Worm (Caenorhabditis elegans) whole organism, L1 larva: ENCODE data around the gene cand-1.

Experiments used
- C34B4.2 ChIP-seq: sonication (generic microtip); optimal IDR thresholded peaks from 2 replicates; lab custom pipeline; 2017; ENCODE audit warnings: mild to moderate bottlenecking, missing genetic modification characterization, missing compliant biosample characterization
- ceh-63 ChIP-seq: fragments of 200-800 bp; sonication (Bioruptor generic); optimal IDR thresholded peaks from 2 replicates; lab custom pipeline; 2018; ENCODE audit warnings: mild to moderate bottlenecking, missing genetic modification characterization, missing compliant biosample characterization
- dpl-1 ChIP-seq, 3 experiments: fragments of 150-350 bp in 2 of 3; sonication (generic microtip) in 1 of 3; optimal IDR thresholded peaks; 2 replicates each; lab custom pipeline; 2014 to 2017; ENCODE audit warnings: missing biosample characterization in 3 of 3, missing genetic modification characterization in 3 of 3, missing genetic modification reagents in 3 of 3
- dsc-1 ChIP-seq: sonication (generic microtip); optimal IDR thresholded peaks from 2 replicates; lab custom pipeline; 2016; ENCODE audit warnings: mild to moderate bottlenecking, missing genetic modification characterization, missing compliant biosample characterization
- efl-1 ChIP-seq, 4 experiments: fragments of 150-350 bp; optimal IDR thresholded peaks in 3 of 4; peaks in 1 of 4; 1 replicate in 1 of 4; 2 replicates in 3 of 4; lab custom pipeline; 2014; ENCODE audit warnings: missing biosample characterization in 2 of 4, missing genetic modification characterization in 2 of 4, missing genetic modification reagents in 2 of 4
- efl-3 ChIP-seq: fragments of 200-800 bp; sonication (Bioruptor generic); optimal IDR thresholded peaks from 2 replicates; lab custom pipeline; 2018; ENCODE audit warnings: mild to moderate bottlenecking, missing genetic modification characterization, missing compliant biosample characterization
- egl-13 ChIP-seq: sonication (generic microtip); optimal IDR thresholded peaks from 2 replicates; lab custom pipeline; 2016; ENCODE audit warnings: missing genotype, missing genetic modification reagents, missing genetic modification characterization, missing compliant biosample characterization
- egl-27 ChIP-seq, 2 experiments: fragments of 150-350 bp in 1 of 2; sonication (generic microtip); optimal IDR thresholded peaks; 3 replicates each; lab custom pipeline; 2017 to 2018; ENCODE audit warnings: missing biosample characterization in 2 of 2, missing genetic modification characterization in 2 of 2, missing genetic modification reagents in 2 of 2
- elt-2 ChIP-seq: sonication (generic microtip); optimal IDR thresholded peaks from 2 replicates; lab custom pipeline; 2016; ENCODE audit warnings: missing genetic modification characterization, mild to moderate bottlenecking, inconsistent platforms, missing compliant biosample characterization, missing genetic modification reagents
- ets-5 ChIP-seq: fragments of 200-800 bp; sonication (Bioruptor generic); IDR thresholded peaks from 2 replicates; pipeline ENCODE4 v1.3.6; 2022; ENCODE audit warnings: missing genetic modification characterization, missing compliant biosample characterization
- fkh-10 ChIP-seq: sonication (generic microtip); optimal IDR thresholded peaks from 2 replicates; lab custom pipeline; 2017; ENCODE audit warnings: missing biosample characterization, missing genetic modification reagents, missing genetic modification characterization
- fkh-4 ChIP-seq: sonication (generic microtip); optimal IDR thresholded peaks from 2 replicates; lab custom pipeline; 2016; ENCODE audit warnings: missing compliant biosample characterization, missing genetic modification characterization, borderline replicate concordance
- fkh-8 ChIP-seq: sonication (generic microtip); optimal IDR thresholded peaks from 2 replicates; lab custom pipeline; 2016; ENCODE audit warnings: mild to moderate bottlenecking, missing genetic modification characterization, missing compliant biosample characterization
- grh-1 ChIP-seq: fragments of 200-800 bp; sonication (Bioruptor generic); IDR thresholded peaks from 2 replicates; pipeline ENCODE4 v1.3.6; 2022; ENCODE audit warnings: missing genetic modification reagents, missing genetic modification characterization, missing compliant biosample characterization
- hlh-17 ChIP-seq: fragments of 200-800 bp; sonication (Bioruptor generic); optimal IDR thresholded peaks from 2 replicates; lab custom pipeline; 2018; ENCODE audit warnings: missing genetic modification characterization, mild to moderate bottlenecking, missing compliant biosample characterization, moderate library complexity, borderline replicate concordance
- hpl-2 ChIP-seq: fragments of 150-350 bp; optimal IDR thresholded peaks from 2 replicates; lab custom pipeline; 2014; ENCODE audit warnings: missing biosample characterization, missing genetic modification reagents, missing genetic modification characterization
- jun-1 ChIP-seq: fragments of 150-350 bp; optimal IDR thresholded peaks from 2 replicates; lab custom pipeline; 2014; ENCODE audit warnings: missing biosample characterization, missing genetic modification reagents, missing genetic modification characterization
- lin-13 ChIP-seq: fragments of 150-350 bp; optimal IDR thresholded peaks from 2 replicates; lab custom pipeline; 2014; ENCODE audit warnings: missing biosample characterization, missing genetic modification reagents, missing genetic modification characterization
- lin-14 ChIP-seq: fragments of 200-800 bp; sonication (Bioruptor generic); optimal IDR thresholded peaks from 2 replicates; lab custom pipeline; 2018; ENCODE audit warnings: mild to moderate bottlenecking, missing genetic modification characterization, moderate library complexity, missing compliant biosample characterization
- lin-39 ChIP-seq: fragments of 150-350 bp; optimal IDR thresholded peaks from 2 replicates; lab custom pipeline; 2014; ENCODE audit warnings: missing biosample characterization, missing genetic modification reagents, missing genetic modification characterization
- lir-3 ChIP-seq: sonication (generic microtip); optimal IDR thresholded peaks from 2 replicates; lab custom pipeline; 2016; ENCODE audit warnings: mild to moderate bottlenecking, missing genetic modification characterization, moderate library complexity, missing compliant biosample characterization; ENCODE audit not compliant: poor library complexity
- lsy-2 ChIP-seq, 2 experiments: fragments of 150-350 bp; optimal IDR thresholded peaks; 2 replicates each; lab custom pipeline; 2014; ENCODE audit warnings: missing biosample characterization in 2 of 2, missing genetic modification characterization in 2 of 2
- mab-9 ChIP-seq: fragments of 200-800 bp; sonication (Bioruptor generic); IDR thresholded peaks from 2 replicates; pipeline ENCODE4 v1.3.6; 2022; ENCODE audit warnings: missing genetic modification reagents, missing genetic modification characterization, missing compliant biosample characterization
- mdl-1 ChIP-seq, 2 experiments: fragments of 150-350 bp; optimal IDR thresholded peaks; 2 replicates each; lab custom pipeline; 2014 to 2017; ENCODE audit warnings: missing biosample characterization in 2 of 2, missing genetic modification characterization in 2 of 2, inconsistent platforms in 1 of 2
- nhr-20 ChIP-seq: sonication (generic microtip); optimal IDR thresholded peaks from 2 replicates; lab custom pipeline; 2016; ENCODE audit warnings: mild to moderate bottlenecking, missing genetic modification characterization, missing compliant biosample characterization
- nhr-237 ChIP-seq: fragments of 150-350 bp; optimal IDR thresholded peaks from 2 replicates; lab custom pipeline; 2014; ENCODE audit warnings: missing biosample characterization, missing genetic modification characterization
- nhr-28 ChIP-seq: fragments of 150-350 bp; optimal IDR thresholded peaks from 2 replicates; lab custom pipeline; 2014; ENCODE audit warnings: missing biosample characterization, missing genetic modification characterization
- nhr-47 ChIP-seq: sonication (generic microtip); optimal IDR thresholded peaks from 2 replicates; lab custom pipeline; 2016; ENCODE audit warnings: mild to moderate bottlenecking, missing genetic modification characterization, moderate library complexity, missing compliant biosample characterization
- nhr-77 ChIP-seq: fragments of 150-350 bp; optimal IDR thresholded peaks from 2 replicates; lab custom pipeline; 2014; ENCODE audit warnings: missing biosample characterization, missing genetic modification characterization
- nhr-85 ChIP-seq: sonication (generic microtip); peaks from one replicate; lab custom pipeline; 2016; ENCODE audit warnings: missing genetic modification characterization, inconsistent platforms, missing compliant biosample characterization
- nhr-90 ChIP-seq: sonication (generic microtip); optimal IDR thresholded peaks from 2 replicates; lab custom pipeline; 2016; ENCODE audit warnings: mild to moderate bottlenecking, missing genetic modification characterization, missing compliant biosample characterization; ENCODE audit not compliant: poor library complexity
- pax-3 ChIP-seq: fragments of 200-800 bp; sonication (Bioruptor generic); optimal IDR thresholded peaks from 2 replicates; lab custom pipeline; 2018; ENCODE audit warnings: mild to moderate bottlenecking, missing genetic modification characterization, moderate library complexity, missing compliant biosample characterization
- rnt-1 ChIP-seq: sonication (generic microtip); optimal IDR thresholded peaks from 2 replicates; lab custom pipeline; 2016; ENCODE audit warnings: mild to moderate bottlenecking, missing genetic modification characterization, moderate library complexity, missing compliant biosample characterization
- sox-4 ChIP-seq: sonication (generic microtip); optimal IDR thresholded peaks from 2 replicates; lab custom pipeline; 2016; ENCODE audit warnings: missing genetic modification characterization, missing compliant biosample characterization
- sptf-1 ChIP-seq: fragments of 150-350 bp; optimal IDR thresholded peaks from 2 replicates; lab custom pipeline; 2014; ENCODE audit warnings: missing biosample characterization, missing genetic modification characterization
- swsn-7 ChIP-seq: sonication (generic microtip); optimal IDR thresholded peaks from 2 replicates; lab custom pipeline; 2016; ENCODE audit warnings: missing genetic modification characterization, missing compliant biosample characterization
- tlp-1 ChIP-seq: fragments of 150-350 bp; optimal IDR thresholded peaks from 2 replicates; lab custom pipeline; 2014; ENCODE audit warnings: missing biosample characterization, missing genetic modification characterization
- unc-130 ChIP-seq: fragments of 150-350 bp; optimal IDR thresholded peaks from 2 replicates; lab custom pipeline; 2017; ENCODE audit warnings: missing biosample characterization, missing genetic modification characterization, inconsistent platforms
- unc-86 ChIP-seq: sonication (generic microtip); optimal IDR thresholded peaks from 2 replicates; lab custom pipeline; 2016; ENCODE audit warnings: missing genetic modification characterization, missing compliant biosample characterization
- vab-15 ChIP-seq: sonication (generic microtip); optimal IDR thresholded peaks from 2 replicates; lab custom pipeline; 2017; ENCODE audit warnings: missing genotype, mild to moderate bottlenecking, missing genetic modification characterization, missing compliant biosample characterization
- zip-4 ChIP-seq: fragments of 200-800 bp; sonication (Bioruptor generic); optimal IDR thresholded peaks from 2 replicates; lab custom pipeline; 2018; ENCODE audit warnings: mild to moderate bottlenecking, missing genetic modification characterization, moderate library complexity, missing compliant biosample characterization
- ztf-11 ChIP-seq, 2 experiments: sonication (generic microtip); optimal IDR thresholded peaks; 2 replicates each; lab custom pipeline; 2016 to 2017; ENCODE audit warnings: missing genetic modification characterization in 2 of 2, missing biosample characterization in 1 of 2, missing compliant biosample characterization in 1 of 2

cand-1 gene

DNA sequence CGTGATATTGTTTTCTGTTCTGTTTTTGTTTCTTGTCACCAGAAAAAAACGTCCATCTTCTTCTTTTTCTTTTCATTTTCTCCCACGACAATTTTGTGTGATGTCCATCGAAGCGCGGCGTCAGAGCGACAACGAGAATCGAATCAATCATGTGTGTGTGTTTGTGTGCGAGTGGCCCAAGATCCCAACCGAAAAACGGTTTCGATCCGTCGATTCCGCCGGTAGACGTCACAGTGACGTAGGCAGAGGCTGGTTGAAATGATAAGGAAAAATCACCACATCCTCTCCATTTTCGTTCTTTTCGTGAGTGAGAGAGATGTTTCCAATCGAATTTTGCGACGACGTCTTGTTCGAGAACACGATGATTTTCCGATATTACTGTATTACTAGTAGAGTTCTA, 22.1 kb upstream of the cand-1 start (continued):
- TF ChIP-seq fkh-10 (GFP tag; lab: Kevin White, UChicago) (no peak), egl-13 (tag; lab: Kevin White, UChicago) (no peak), fkh-4 (tag; lab: Kevin White, UChicago) (no peak), mdl-1 (tag; optimal IDR thresholded peaks at IDR 0.05; lab: Kevin White, UChicago) (peak in 1 of 2 experiments; percentile 41), swsn-7 (no peak), ets-5 (GFP tag; lab: Robert Waterston, UW) (no peak), lin-39 (tag; lab: Kevin White, UChicago) (no peak), jun-1 (tag; lab: Kevin White, UChicago) (no peak), hpl-2 (GFP tag; lab: Kevin White, UChicago) (no peak), nhr-28 (tag; lab: Kevin White, UChicago) (no peak), nhr-20 (peak; percentile 44), elt-2 (tag; lab: Kevin White, UChicago) (no peak), nhr-237 (tag; lab: Kevin White, UChicago) (no peak), nhr-47 (tag; lab: Kevin White, UChicago) (no peak), tlp-1 (tag; lab: Kevin White, UChicago) (no peak), unc-86 (tag; lab: Kevin White, UChicago) (no peak)
- TF ChIP-seq, all 84 proteins: peak for 14

- peak; percentile 42 for TF ChIP-seq nhr-85 (tag; lab: Kevin White, UChicago)
- no peak for TF ChIP-seq dsc-1 (tag; lab: Kevin White, UChicago)
- TF ChIP-seq tlp-1 (tag; lab: Kevin White, UChicago): no peak
Measured at ce11 chrV:16781974-16782373, 20.7 kb upstream of the cand-1 start.

- TF ChIP-seq mab-9 (GFP tag; lab: Robert Waterston, UW): no peak
- no peak for TF ChIP-seq fkh-10 (GFP tag; lab: Kevin White, UChicago)
- no peak for TF ChIP-seq dpl-1 (GFP tag; optimal IDR thresholded peaks at IDR 0.05; lab: Kevin White, UChicago)
- no peak for TF ChIP-seq fkh-8 (tag; lab: Kevin White, UChicago)
- TF ChIP-seq C34B4.2 (tag; lab: Kevin White, UChicago): no peak
- no peak for TF ChIP-seq ceh-63 (GFP tag; lab: Kevin White, UChicago)
- TF ChIP-seq sox-4 (tag; lab: Kevin White, UChicago): no peak
- TF ChIP-seq mdl-1 (tag; optimal IDR thresholded peaks at IDR 0.05; lab: Kevin White, UChicago): no peak
- no peak for TF ChIP-seq rnt-1
- no peak for TF ChIP-seq hlh-17
- no peak for TF ChIP-seq pax-3 (tag; lab: Kevin White, UChicago)
- TF ChIP-seq efl-3: no peak
Measured at ce11 chrV:16784806-16785205, 17.9 kb upstream of the cand-1 start.

ce11 chrV:16786012-16786411, 16.7 kb upstream of the cand-1 start:
- no peak for TF ChIP-seq efl-1 (optimal IDR thresholded peaks at IDR 0.05; lab: Kevin White, UChicago)
- peak in 1 of 2 experiments; percentile 62 for TF ChIP-seq efl-1 (GFP tag; optimal IDR thresholded peaks at IDR 0.05 in 1 of 2; lab: Kevin White, UChicago)
- no peak for TF ChIP-seq unc-130 (tag; lab: Kevin White, UChicago)
- TF ChIP-seq lir-3 (tag; lab: Kevin White, UChicago): no peak

DNA sequence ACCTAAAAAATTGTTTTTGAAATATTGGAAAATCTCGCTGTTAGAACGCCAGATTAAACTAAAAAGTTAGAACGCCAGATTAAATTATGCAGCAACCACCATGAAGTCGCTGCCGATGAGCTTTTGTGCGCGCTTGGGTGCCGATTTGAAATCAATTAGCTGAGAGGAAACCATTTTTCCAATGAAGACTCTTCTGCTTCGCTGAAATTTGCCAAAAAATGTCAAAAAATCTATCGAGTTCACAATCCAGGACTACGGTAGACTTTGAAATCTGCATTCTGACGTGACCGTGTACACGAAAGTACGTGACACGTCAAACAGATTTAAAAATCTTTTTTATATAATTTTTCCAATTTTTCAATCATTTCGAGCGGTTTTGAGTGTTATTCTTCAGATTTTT, 13.7 kb upstream of the cand-1 start, which contains the start of gene immt-2:
Gene immt-2 (plus strand): TSS at position 301 of the 400 bp plus-strand sequence.
- TF ChIP-seq lin-14 (no peak), nhr-20 (no peak), sptf-1 (tag; lab: Kevin White, UChicago) (no peak), nhr-77 (tag; lab: Kevin White, UChicago) (no peak), egl-27 (tag; optimal IDR thresholded peaks at IDR 0.05; lab: Kevin White, UChicago) (no peak), jun-1 (tag; lab: Kevin White, UChicago) (no peak), zip-4 (GFP tag; lab: Kevin White, UChicago) (no peak), nhr-90 (tag; lab: Kevin White, UChicago) (no peak), lsy-2 (tag; optimal IDR thresholded peaks at IDR 0.05; lab: Kevin White, UChicago) (no peak), fkh-4 (tag; lab: Kevin White, UChicago) (no peak), vab-15 (tag; lab: Kevin White, UChicago) (no peak), ztf-11 (tag; optimal IDR thresholded peaks at IDR 0.05; lab: Kevin White, UChicago) (no peak), fkh-8 (tag; lab: Kevin White, UChicago) (no peak), grh-1 (no peak), lin-13 (GFP tag; lab: Kevin White, UChicago) (no peak), unc-130 (tag; lab: Kevin White, UChicago) (no peak)
